Worm (Caenorhabditis elegans): ENCODE data around the gene his-59.

Gene his-59

DNA sequence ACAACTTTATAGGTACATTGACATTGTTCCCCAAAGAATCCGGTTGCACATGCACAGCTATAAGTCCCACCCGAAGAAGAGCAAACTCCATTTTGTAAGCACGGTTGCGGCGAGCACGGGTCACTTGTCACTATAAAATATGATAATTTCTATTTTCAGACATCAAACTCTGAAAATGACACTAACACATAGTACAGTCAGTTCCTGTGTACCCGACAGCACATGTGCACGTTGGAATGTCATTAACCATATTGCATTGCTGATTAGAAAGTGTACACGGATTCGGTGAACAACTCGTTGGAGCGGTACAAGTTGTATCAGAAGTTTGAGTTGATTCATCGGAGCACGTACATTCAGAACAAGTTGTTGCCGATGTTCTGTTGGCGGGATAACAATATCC, 9.2 kb downstream of the his-59 start (continued):
- TF ChIP-seq Y48G9A.11 (GFP tag; IDR thresholded peaks at IDR 0.05), result no peak
- TF ChIP-seq madf-9 (GFP tag; conservative IDR thresholded peaks at IDR 0.05), result no peak
- TF ChIP-seq nhr-77 (tag; optimal IDR thresholded peaks at IDR 0.05), result peak; percentile 41
- no peak for TF ChIP-seq unc-39 (tag; optimal IDR thresholded peaks at IDR 0.05)
- peak; percentile 56 for TF ChIP-seq mxl-3 (GFP tag; optimal IDR thresholded peaks at IDR 0.05)
- TF ChIP-seq lsy-2 (tag; optimal IDR thresholded peaks at IDR 0.05), result no peak
- TF ChIP-seq mxl-2 (GFP tag; conservative IDR thresholded peaks at IDR 0.05), result no peak
- TF ChIP-seq jun-1 (tag; optimal IDR thresholded peaks at IDR 0.05), result no peak
- no peak for TF ChIP-seq nhr-102 (tag; optimal IDR thresholded peaks at IDR 0.05)
- TF ChIP-seq daf-19 (GFP tag; conservative IDR thresholded peaks at IDR 0.05), result no peak
- no peak for TF ChIP-seq zag-1 (tag; optimal IDR thresholded peaks at IDR 0.05)
- TF ChIP-seq nhr-48 (tag; optimal IDR thresholded peaks at IDR 0.05), result peak; percentile 15
- no peak for TF ChIP-seq sdz-12 (GFP tag; optimal IDR thresholded peaks at IDR 0.05)
- no peak for TF ChIP-seq ama-1 (optimal IDR thresholded peaks at IDR 0.05)
- TF ChIP-seq F26F4.8 (GFP tag; conservative IDR thresholded peaks at IDR 0.05), result no peak
- TF ChIP-seq daf-16 (GFP tag; optimal IDR thresholded peaks at IDR 0.05), result no peak
- peak; percentile 53 for TF ChIP-seq daf-16 (tag; optimal IDR thresholded peaks at IDR 0.05)
- TF ChIP-seq mes-2 (tag; optimal IDR thresholded peaks at IDR 0.05; ENCODE audit: poor library complexity, severe bottlenecking), result no peak
- TF ChIP-seq dpl-1 (GFP tag; optimal IDR thresholded peaks at IDR 0.05), result no peak
- TF ChIP-seq D1046.2 (GFP tag; IDR thresholded peaks at IDR 0.05), result no peak
- no peak for TF ChIP-seq ZK337.2 (GFP tag; IDR thresholded peaks at IDR 0.05)
- TF ChIP-seq pqm-1 (tag; optimal IDR thresholded peaks at IDR 0.05), result peak; percentile 23
- TF ChIP-seq T26A8.4 (GFP tag; IDR thresholded peaks at IDR 0.05), result no peak
- no peak for TF ChIP-seq snpc-4 (tag; optimal IDR thresholded peaks at IDR 0.05)
- TF ChIP-seq spr-3 (GFP tag; optimal IDR thresholded peaks at IDR 0.05), result no peak

DNA sequence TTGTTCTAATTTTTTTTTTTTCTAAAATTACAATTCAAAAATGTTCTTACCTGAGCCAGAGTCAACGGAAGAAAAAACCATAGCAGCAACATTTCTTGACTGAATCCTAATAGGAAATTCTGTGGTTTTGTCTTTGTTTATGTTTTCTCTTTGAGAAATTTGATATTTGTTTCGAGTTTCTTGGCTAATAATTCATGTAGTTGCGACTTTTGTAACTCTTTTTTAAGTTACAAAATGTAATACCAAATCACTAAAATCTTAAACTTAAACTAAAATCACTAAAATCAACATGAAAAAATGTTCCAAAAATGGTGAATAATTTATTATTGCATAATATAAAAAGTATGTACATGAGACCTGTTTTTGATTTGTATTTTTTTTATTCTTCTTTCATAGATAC, 9.7 kb downstream of the his-59 start, which contains the start of gene egas-4:
egas-4 (minus strand) TSS at position 101 of the 400 bp plus-strand sequence.
- TF ChIP-seq ZK546.5 (tag; optimal IDR thresholded peaks at IDR 0.05), result no peak

DNA sequence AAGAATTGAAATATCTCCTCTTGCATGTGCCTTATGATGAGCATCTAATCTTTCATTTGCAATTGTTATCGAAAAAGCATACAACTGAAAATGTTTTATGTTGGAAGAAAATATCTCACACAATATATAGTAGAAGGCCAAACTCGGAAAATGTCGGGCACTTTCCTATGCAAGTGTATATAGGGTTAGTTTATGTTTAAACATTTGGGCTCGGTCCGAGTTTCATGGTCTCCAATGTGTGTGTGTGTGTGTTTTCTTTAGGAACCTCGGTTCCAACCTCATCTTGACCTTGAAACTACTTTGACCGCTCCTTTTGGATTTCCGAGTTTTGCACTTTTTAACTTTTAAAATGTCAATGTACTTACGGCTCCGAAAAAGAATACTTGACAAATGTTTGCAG, 11.3 kb downstream of the his-59 start:
- TF ChIP-seq zip-11 (GFP tag; IDR thresholded peaks at IDR 0.05), result no peak
- TF ChIP-seq pha-4 (GFP tag; IDR thresholded peaks at IDR 0.05), result no peak
- TF ChIP-seq pha-4 (tag; optimal IDR thresholded peaks at IDR 0.05), result no peak
- TF ChIP-seq cey-2 (tag; optimal IDR thresholded peaks at IDR 0.05; ENCODE audit: borderline replicate concordance, insufficient read depth), result no peak
- TF ChIP-seq mxl-3 (GFP tag; optimal IDR thresholded peaks at IDR 0.05), result no peak
- TF ChIP-seq dve-1 (tag; optimal IDR thresholded peaks at IDR 0.05; ENCODE audit: insufficient read depth), result peak; percentile 14
- TF ChIP-seq snpc-4 (tag; optimal IDR thresholded peaks at IDR 0.05), result peak; percentile 49
- peak; percentile 61; the same call in 1 of the 2 replicates for TF ChIP-seq F26F4.8 (GFP tag; conservative IDR thresholded peaks at IDR 0.05)
- TF ChIP-seq daf-16 (GFP tag; optimal IDR thresholded peaks at IDR 0.05), result peak in 1 of 2 experiments; percentile 19
- TF ChIP-seq daf-16 (tag; optimal IDR thresholded peaks at IDR 0.05), result no peak
- TF ChIP-seq dmd-9 (GFP tag; IDR thresholded peaks at IDR 0.05), result no peak
- no peak for TF ChIP-seq ceh-44 (GFP tag; IDR thresholded peaks at IDR 0.05)
- TF ChIP-seq dmd-8 (GFP tag; IDR thresholded peaks at IDR 0.05), result 0 out of 2 replicates have a peak, but pooled peaks have one; percentile 15
- TF ChIP-seq daf-8 (GFP tag; IDR thresholded peaks at IDR 0.05), result no peak
- no peak for TF ChIP-seq zag-1 (tag; optimal IDR thresholded peaks at IDR 0.05)
- TF ChIP-seq duxl-1 (tag; optimal IDR thresholded peaks at IDR 0.05; ENCODE audit: poor library complexity), result no peak
- TF ChIP-seq daf-19 (GFP tag; conservative IDR thresholded peaks at IDR 0.05), result 0 out of 2 replicates have a peak, but pooled peaks have one; percentile 18
- TF ChIP-seq ZK337.2 (GFP tag; IDR thresholded peaks at IDR 0.05), result no peak
- no peak for TF ChIP-seq fkh-10 (GFP tag; optimal IDR thresholded peaks at IDR 0.05)
- no peak for TF ChIP-seq mxl-2 (GFP tag; conservative IDR thresholded peaks at IDR 0.05)
- no peak for TF ChIP-seq ctbp-1 (GFP tag; IDR thresholded peaks at IDR 0.05)
- TF ChIP-seq arid-1 (GFP tag; conservative IDR thresholded peaks at IDR 0.05), result 0 out of 2 replicates have a peak, but pooled peaks have one; percentile 33
- peak; percentile 55 for TF ChIP-seq aha-1 (tag)
- TF ChIP-seq egl-27 (tag; optimal IDR thresholded peaks at IDR 0.05), result no peak

Measured in whole organism, L4 larva.